Fruit fly (Drosophila melanogaster) Kc167 (cell line): ENCODE data around the gene trol.

Experiments
- Myc ChIP-seq: fragments of >200 bp; optimal IDR thresholded peaks from 2 replicates; lab custom pipeline; 2017; ENCODE audit warnings: missing external identifiers
- Sin3A ChIP-seq: fragments of >200 bp; optimal IDR thresholded peaks from 2 replicates; lab custom pipeline; 2018; ENCODE audit warnings: missing external identifiers
- h ChIP-seq: fragments of >200 bp; optimal IDR thresholded peaks from 3 replicates; lab custom pipeline; 2018; ENCODE audit warnings: missing external identifiers
- insv ChIP-seq: fragments of >200 bp; optimal IDR thresholded peaks from 3 replicates; lab custom pipeline; 2018; ENCODE audit warnings: missing external identifiers
- psq ChIP-seq: fragments of >200 bp; optimal IDR thresholded peaks from 2 replicates; lab custom pipeline; 2017; ENCODE audit warnings: missing external identifiers
- ttk ChIP-seq: sonication (Bioruptor generic); optimal IDR thresholded peaks from 2 replicates; lab custom pipeline; 2017; ENCODE audit warnings: missing external identifiers

Gene trol

dm6 chrX:2581793-2582503, 36.7 kb upstream of the trol start:
- no peak for TF ChIP-seq psq (lab: Kevin White, UChicago)
- no peak for TF ChIP-seq h
- TF ChIP-seq Sin3A (lab: Kevin White, UChicago) = no peak
- TF ChIP-seq insv (lab: Kevin White, UChicago) = no peak
- no peak for TF ChIP-seq Myc (lab: Kevin White, UChicago)
- no peak for TF ChIP-seq ttk

DNA sequence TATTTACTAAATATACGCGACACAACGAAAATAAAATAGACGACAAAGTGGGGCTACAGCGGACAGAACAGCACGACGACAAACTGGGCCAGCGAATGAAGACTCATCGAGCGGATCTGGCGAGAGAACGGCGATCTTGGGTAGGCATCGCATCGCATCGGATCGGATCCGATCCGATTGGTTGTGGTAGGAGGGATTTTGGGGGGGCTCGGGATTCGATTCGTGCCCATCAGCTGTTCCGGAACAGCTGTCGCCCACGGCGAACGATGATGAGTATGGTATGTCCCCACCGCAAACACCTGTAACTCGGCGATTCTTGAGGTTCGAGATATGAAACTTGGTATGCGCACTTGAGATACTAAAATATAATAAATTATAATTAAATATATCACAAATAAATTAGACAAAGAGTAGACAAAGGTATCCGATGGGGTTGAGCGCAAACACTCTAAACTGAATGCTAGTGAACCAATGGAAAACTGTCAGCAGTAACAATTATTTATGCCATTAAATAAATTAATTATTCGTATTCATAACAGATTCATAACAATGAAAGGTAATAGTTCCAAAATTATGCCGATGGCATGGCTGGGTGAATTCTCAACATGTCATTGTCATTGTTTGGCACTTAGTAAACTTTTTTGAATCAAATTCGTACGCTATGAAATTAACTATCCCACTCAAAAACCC, 35.2 kb upstream of the trol start, which contains the start of the genes Vha36-3 and AANATL7:
Vha36-3 (minus strand) TSS at position 242 of the 690 bp plus-strand sequence.
AANATL7 (plus strand) TSS at position 640 of the 690 bp plus-strand sequence.
- TF ChIP-seq ttk (no peak), Myc (lab: Kevin White, UChicago) (no peak), Sin3A (lab: Kevin White, UChicago) (no peak), psq (lab: Kevin White, UChicago) (no peak), h (no peak), insv (lab: Kevin White, UChicago) (no peak)

dm6 chrX:2553862-2554261, 8.6 kb upstream of the trol start:
- TF ChIP-seq ttk (no peak), Sin3A (lab: Kevin White, UChicago) (no peak), insv (lab: Kevin White, UChicago) (no peak), Myc (lab: Kevin White, UChicago) (no peak)

DNA sequence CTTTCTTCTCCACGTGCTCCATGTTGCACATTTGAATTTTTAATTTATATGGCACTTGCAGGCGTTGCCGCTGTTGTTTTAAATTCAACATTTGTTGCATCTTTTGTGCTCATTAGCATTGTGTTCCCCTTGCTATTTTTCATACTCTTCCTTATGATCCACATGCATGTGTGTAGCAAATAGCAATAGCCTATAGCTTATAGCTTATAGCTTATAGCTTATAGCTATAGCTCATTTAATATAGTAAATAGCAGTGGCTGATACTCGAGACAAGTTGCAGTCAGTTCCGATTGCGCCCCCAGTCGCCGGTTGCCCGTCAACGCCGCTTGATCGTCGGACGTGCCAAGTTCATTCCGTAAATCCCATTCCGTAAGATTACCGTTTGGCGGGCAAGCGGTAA, 6.7 kb upstream of the trol start, which contains the start of gene Pdfr:
Pdfr (plus strand) TSS at position 301 of the 400 bp plus-strand sequence.
- TF ChIP-seq psq (lab: Kevin White, UChicago) (no peak), insv (lab: Kevin White, UChicago) (no peak), Myc (lab: Kevin White, UChicago) (no peak), ttk (no peak), Sin3A (lab: Kevin White, UChicago) (no peak), h (no peak)

DNA sequence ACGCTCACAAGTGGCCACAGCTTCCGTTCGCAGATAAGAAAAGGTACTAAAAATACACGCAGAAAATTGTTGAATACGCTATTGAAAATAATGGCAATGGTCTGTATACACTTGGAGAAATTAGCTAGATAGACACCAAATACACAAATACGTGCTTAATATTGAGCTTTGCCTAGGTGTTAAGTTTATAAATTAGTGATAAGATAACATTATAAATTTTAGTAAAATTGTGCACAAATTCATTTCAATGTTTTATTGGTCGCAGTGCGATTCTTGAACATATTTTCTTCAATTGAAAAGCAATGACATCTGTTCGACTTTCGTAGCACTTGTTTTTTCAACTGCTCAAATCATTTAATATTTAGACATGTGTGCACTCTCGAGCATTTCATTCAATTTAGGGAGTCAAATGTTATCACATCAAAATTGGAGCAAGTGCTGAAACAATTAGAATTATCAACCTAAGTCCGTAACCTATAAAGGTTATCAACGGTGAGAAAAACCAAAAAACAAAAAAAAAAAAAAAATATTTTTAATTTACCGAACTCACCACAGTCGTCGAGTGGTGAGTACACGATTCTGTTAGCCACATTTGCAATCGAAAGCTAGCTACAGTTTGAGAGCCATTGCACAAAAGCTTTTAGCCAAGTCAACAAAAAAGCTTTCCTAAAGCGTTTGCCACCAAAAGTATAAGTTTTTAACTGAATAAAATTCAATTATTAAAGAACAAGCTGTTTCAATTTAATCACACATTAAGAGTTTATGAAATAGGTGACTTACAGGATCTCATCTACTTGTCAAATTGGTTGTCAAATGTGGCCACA, 1.6 kb upstream of the trol start:
- TF ChIP-seq insv (lab: Kevin White, UChicago) (no peak), ttk (no peak), Sin3A (lab: Kevin White, UChicago) (no peak), h (no peak), psq (lab: Kevin White, UChicago) (no peak), Myc (lab: Kevin White, UChicago) (no peak)

DNA sequence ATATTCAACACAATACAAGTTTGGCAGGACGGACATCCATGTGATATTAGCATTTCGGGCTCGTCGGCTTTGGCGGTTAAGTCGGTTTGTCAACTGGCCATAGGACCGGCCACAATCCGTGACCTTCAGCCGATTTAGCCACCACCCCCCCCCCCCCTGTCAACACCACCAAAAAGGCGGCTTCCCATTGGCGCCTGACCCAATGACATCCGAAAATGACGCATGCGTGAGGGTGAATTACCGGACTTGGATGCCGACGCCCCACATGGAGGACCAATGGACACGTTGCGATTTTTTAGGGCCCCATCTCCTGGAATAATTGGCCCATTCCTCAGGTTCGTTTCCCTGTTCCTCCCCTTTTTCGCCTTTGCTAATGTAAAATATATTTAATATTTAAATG, 1.0 kb upstream of the trol start:
- TF ChIP-seq insv (lab: Kevin White, UChicago) = no peak
- TF ChIP-seq ttk = no peak
- no peak for TF ChIP-seq Sin3A (lab: Kevin White, UChicago)
- no peak for TF ChIP-seq psq (lab: Kevin White, UChicago)
- no peak for TF ChIP-seq h
- TF ChIP-seq Myc (lab: Kevin White, UChicago) = no peak

- TF ChIP-seq psq (lab: Kevin White, UChicago) = no peak
- no peak for TF ChIP-seq insv (lab: Kevin White, UChicago)
- TF ChIP-seq Sin3A (lab: Kevin White, UChicago) = no peak
- no peak for TF ChIP-seq Myc (lab: Kevin White, UChicago)
- no peak for TF ChIP-seq ttk
- no peak for TF ChIP-seq h
Measured at dm6 chrX:2542500-2542899, 2.7 kb downstream of the trol start.

DNA sequence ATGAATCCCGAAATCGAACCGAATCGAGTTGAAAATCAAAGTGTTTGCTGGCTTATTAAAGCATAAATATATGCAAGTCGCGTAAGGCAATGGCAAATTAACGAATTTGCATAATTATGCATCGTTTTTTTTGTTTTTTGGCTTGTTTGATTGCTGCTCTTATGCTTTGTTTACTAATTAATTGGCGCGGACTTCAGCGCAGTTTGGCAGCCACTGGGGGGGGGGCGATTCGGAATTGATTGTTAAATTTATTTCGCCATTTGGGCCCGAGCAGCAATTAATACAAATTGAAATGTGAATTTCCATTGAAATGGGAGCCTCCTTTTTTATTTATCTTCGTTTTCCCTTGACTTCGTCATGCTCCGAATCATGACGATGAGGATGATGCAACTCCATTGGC, 5.7 kb downstream of the trol start:
- TF ChIP-seq Myc (lab: Kevin White, UChicago) (no peak), insv (lab: Kevin White, UChicago) (no peak), Sin3A (lab: Kevin White, UChicago) (no peak), psq (lab: Kevin White, UChicago) (no peak), ttk (no peak), h (no peak)

- no peak for TF ChIP-seq Myc (lab: Kevin White, UChicago)
- TF ChIP-seq psq (lab: Kevin White, UChicago) = no peak
- no peak for TF ChIP-seq insv (lab: Kevin White, UChicago)
- no peak for TF ChIP-seq h
- TF ChIP-seq Sin3A (lab: Kevin White, UChicago) = no peak
- TF ChIP-seq ttk = no peak
Measured at dm6 chrX:2538387-2538786, 6.8 kb downstream of the trol start.

dm6 chrX:2537398-2537797, 7.8 kb downstream of the trol start:
- TF ChIP-seq psq (lab: Kevin White, UChicago) (no peak), ttk (no peak), insv (lab: Kevin White, UChicago) (no peak), h (no peak), Myc (lab: Kevin White, UChicago) (no peak), Sin3A (lab: Kevin White, UChicago) (no peak)

dm6 chrX:2536136-2536535, 9.1 kb downstream of the trol start:
- TF ChIP-seq psq (lab: Kevin White, UChicago) = no peak
- no peak for TF ChIP-seq ttk
- TF ChIP-seq Myc (lab: Kevin White, UChicago) = no peak
- TF ChIP-seq insv (lab: Kevin White, UChicago) = no peak
